Worm (Caenorhabditis elegans) whole organism, L2 larva: Measurements from ENCODE around the gene C54C6.11.

ENCODE experiments used
- C34F6.9 ChIP-seq: fragments of 150-350 bp; optimal IDR thresholded peaks from 2 replicates; lab custom pipeline; 2014; ENCODE audit warnings: missing biosample characterization, missing genetic modification characterization
- F13H6.1 ChIP-seq: sonication (generic microtip); optimal IDR thresholded peaks from 2 replicates; lab custom pipeline; 2016; ENCODE audit warnings: missing genetic modification characterization, missing compliant biosample characterization
- R02D3.7 ChIP-seq: fragments of 150-350 bp; optimal IDR thresholded peaks from 2 replicates; lab custom pipeline; 2014; ENCODE audit warnings: missing biosample characterization, missing genetic modification characterization
- Y55F3AM.14 ChIP-seq: fragments of 200-800 bp; sonication (Bioruptor generic); optimal IDR thresholded peaks from 2 replicates; lab custom pipeline; 2018; ENCODE audit warnings: mild to moderate bottlenecking, missing genetic modification characterization, missing compliant biosample characterization
- ZK546.5 ChIP-seq: sonication (generic microtip); optimal IDR thresholded peaks from 2 replicates; lab custom pipeline; 2017; ENCODE audit warnings: missing biosample characterization, missing genetic modification characterization
- alr-1 ChIP-seq: fragments of 150-350 bp; optimal IDR thresholded peaks from 2 replicates; lab custom pipeline; 2014; ENCODE audit warnings: missing biosample characterization, missing genetic modification characterization
- aly-2 ChIP-seq: fragments of 150-350 bp; optimal IDR thresholded peaks from 2 replicates; lab custom pipeline; 2014; ENCODE audit warnings: missing biosample characterization, missing genetic modification characterization
- ama-1 ChIP-seq: fragments of 150-350 bp; optimal IDR thresholded peaks from 2 replicates; lab custom pipeline; 2018; ENCODE audit warnings: inconsistent platforms
- blmp-1 ChIP-seq: sonication (generic microtip); optimal IDR thresholded peaks from 2 replicates; lab custom pipeline; 2017; ENCODE audit warnings: missing genetic modification characterization, mild to moderate bottlenecking, missing compliant biosample characterization, antibody characterized with exemption, moderate library complexity; ENCODE audit not compliant: insufficient read depth
- ceh-16 ChIP-seq: fragments of 150-350 bp; optimal IDR thresholded peaks from 2 replicates; lab custom pipeline; 2014; ENCODE audit warnings: missing biosample characterization, missing genetic modification characterization
- ceh-82 ChIP-seq: fragments of 150-350 bp; optimal IDR thresholded peaks from 2 replicates; lab custom pipeline; 2014; ENCODE audit warnings: missing biosample characterization, missing genetic modification characterization
- crh-2 ChIP-seq: sonication (generic microtip); optimal IDR thresholded peaks from 2 replicates; lab custom pipeline; 2017; ENCODE audit warnings: missing biosample characterization, missing genetic modification characterization
- dmd-4 ChIP-seq: sonication (generic microtip); optimal IDR thresholded peaks from 2 replicates; lab custom pipeline; 2017; ENCODE audit warnings: missing biosample characterization, missing genetic modification characterization
- egl-27 ChIP-seq: sonication (generic microtip); optimal IDR thresholded peaks from 3 replicates; lab custom pipeline; 2017; ENCODE audit warnings: missing biosample characterization, missing genetic modification reagents, missing genetic modification characterization
- elt-1 ChIP-seq: fragments of 150-350 bp; optimal IDR thresholded peaks from 2 replicates; lab custom pipeline; 2014; ENCODE audit warnings: missing biosample characterization, missing genetic modification characterization
- elt-3 ChIP-seq: sonication (generic microtip); optimal IDR thresholded peaks from 2 replicates; lab custom pipeline; 2017; ENCODE audit warnings: missing biosample characterization, missing genetic modification characterization
- fos-1 ChIP-seq: fragments of 150-350 bp; optimal IDR thresholded peaks from 2 replicates; lab custom pipeline; 2014; ENCODE audit warnings: missing biosample characterization, missing genetic modification characterization
- gmeb-1 ChIP-seq: fragments of 150-350 bp; optimal IDR thresholded peaks from 2 replicates; lab custom pipeline; 2014; ENCODE audit warnings: missing biosample characterization, missing genetic modification characterization
- lin-11 ChIP-seq: fragments of 150-350 bp; sonication (generic microtip); optimal IDR thresholded peaks from 2 replicates; lab custom pipeline; 2014; ENCODE audit warnings: missing biosample characterization, missing genetic modification characterization, inconsistent platforms, mixed read lengths
- lin-13 ChIP-seq: fragments of 150-350 bp; optimal IDR thresholded peaks from 2 replicates; lab custom pipeline; 2014; ENCODE audit warnings: missing biosample characterization, missing genetic modification reagents, missing genetic modification characterization
- lin-39 ChIP-seq: fragments of 150-350 bp; optimal IDR thresholded peaks from 2 replicates; lab custom pipeline; 2014; ENCODE audit warnings: missing biosample characterization, missing genetic modification reagents, missing genetic modification characterization
- lsy-2 ChIP-seq, 2 experiments: fragments of 150-350 bp in 1 of 2; sonication (generic microtip) in 1 of 2; optimal IDR thresholded peaks; 2 replicates each; lab custom pipeline; 2014 to 2017; ENCODE audit warnings: missing biosample characterization in 2 of 2, missing genetic modification characterization in 2 of 2
- mab-5 ChIP-seq: fragments of 150-350 bp; optimal IDR thresholded peaks from 2 replicates; lab custom pipeline; 2014; ENCODE audit warnings: missing biosample characterization, missing genetic modification characterization
- mbf-1 ChIP-seq: sonication (generic microtip); optimal IDR thresholded peaks from 2 replicates; lab custom pipeline; 2017; ENCODE audit warnings: missing biosample characterization, missing genetic modification characterization
- mdl-1 ChIP-seq, 2 experiments: fragments of 150-350 bp in 1 of 2; sonication (generic microtip) in 1 of 2; optimal IDR thresholded peaks; 2 replicates each; lab custom pipeline; 2017; ENCODE audit warnings: missing biosample characterization in 2 of 2, missing genetic modification characterization in 2 of 2
- nhr-10 ChIP-seq: sonication (generic microtip); optimal IDR thresholded peaks from 2 replicates; lab custom pipeline; 2017; ENCODE audit warnings: missing biosample characterization, missing genetic modification characterization
- nhr-11 ChIP-seq: fragments of 150-350 bp; optimal IDR thresholded peaks from 2 replicates; lab custom pipeline; 2014; ENCODE audit warnings: missing biosample characterization, missing genetic modification characterization
- nhr-12 ChIP-seq: fragments of 150-350 bp; optimal IDR thresholded peaks from 2 replicates; lab custom pipeline; 2014; ENCODE audit warnings: missing biosample characterization, missing genetic modification characterization
- nhr-129 ChIP-seq: fragments of 150-350 bp; optimal IDR thresholded peaks from 2 replicates; lab custom pipeline; 2014; ENCODE audit warnings: missing biosample characterization, missing genetic modification characterization
- nhr-21 ChIP-seq: fragments of 150-350 bp; optimal IDR thresholded peaks from 2 replicates; lab custom pipeline; 2014; ENCODE audit warnings: missing biosample characterization, missing genetic modification characterization
- nhr-23 ChIP-seq: fragments of 150-350 bp; optimal IDR thresholded peaks from 2 replicates; lab custom pipeline; 2014; ENCODE audit warnings: missing biosample characterization, missing genetic modification reagents, missing genetic modification characterization
- nhr-237 ChIP-seq: fragments of 150-350 bp; optimal IDR thresholded peaks from 2 replicates; lab custom pipeline; 2014; ENCODE audit warnings: missing biosample characterization, missing genetic modification characterization
- nhr-25 ChIP-seq: fragments of 150-350 bp; sonication (generic microtip); optimal IDR thresholded peaks from 3 replicates; lab custom pipeline; 2014; ENCODE audit warnings: missing biosample characterization, missing genetic modification characterization
- nhr-6 ChIP-seq: fragments of 150-350 bp; optimal IDR thresholded peaks from 2 replicates; lab custom pipeline; 2014; ENCODE audit warnings: missing biosample characterization, missing genetic modification characterization
- nhr-77 ChIP-seq: fragments of 150-350 bp; optimal IDR thresholded peaks from 2 replicates; lab custom pipeline; 2014; ENCODE audit warnings: missing biosample characterization, missing genetic modification characterization
- peb-1 ChIP-seq: fragments of 150-350 bp; optimal IDR thresholded peaks from 2 replicates; lab custom pipeline; 2014; ENCODE audit warnings: missing biosample characterization, missing genetic modification characterization
- sem-4 ChIP-seq: fragments of 150-350 bp; optimal IDR thresholded peaks from 2 replicates; lab custom pipeline; 2014; ENCODE audit warnings: missing biosample characterization, missing genetic modification reagents, missing genetic modification characterization
- skn-1 ChIP-seq: sonication (generic microtip); optimal IDR thresholded peaks from 2 replicates; lab custom pipeline; 2017; ENCODE audit warnings: missing biosample characterization, missing genetic modification characterization
- sma-3 ChIP-seq: sonication (generic microtip); optimal IDR thresholded peaks from 2 replicates; lab custom pipeline; 2016; ENCODE audit warnings: missing genetic modification reagents, missing genetic modification characterization, missing compliant biosample characterization
- sma-9 ChIP-seq, 2 experiments: fragments of 150-350 bp in 1 of 2; sonication (generic microtip) in 1 of 2; optimal IDR thresholded peaks; 2 replicates each; lab custom pipeline; 2014 to 2016; ENCODE audit warnings: missing genetic modification characterization in 2 of 2, mild to moderate bottlenecking in 1 of 2, missing biosample characterization in 1 of 2, missing compliant biosample characterization in 1 of 2, missing genetic modification reagents in 1 of 2, moderate library complexity in 1 of 2
- snpc-4 ChIP-seq: fragments of 150-350 bp; optimal IDR thresholded peaks from 2 replicates; lab custom pipeline; 2014; ENCODE audit warnings: missing biosample characterization, missing genetic modification characterization
- unc-39 ChIP-seq: fragments of 150-350 bp; optimal IDR thresholded peaks from 2 replicates; lab custom pipeline; 2014; ENCODE audit warnings: missing biosample characterization, missing genetic modification characterization
- unc-55 ChIP-seq: fragments of 150-350 bp; sonication (generic microtip); optimal IDR thresholded peaks from 3 replicates; lab custom pipeline; 2014; ENCODE audit warnings: missing biosample characterization, missing genetic modification reagents, missing genetic modification characterization
- unc-62 ChIP-seq: fragments of 150-350 bp; optimal IDR thresholded peaks from 2 replicates; lab custom pipeline; 2014; ENCODE audit warnings: missing biosample characterization, missing genetic modification reagents, missing genetic modification characterization
- zag-1 ChIP-seq: fragments of 150-350 bp; optimal IDR thresholded peaks from 2 replicates; lab custom pipeline; 2014; ENCODE audit warnings: missing biosample characterization, missing genetic modification characterization
- ztf-1 ChIP-seq: fragments of 200-800 bp; sonication (Bioruptor generic); conservative IDR thresholded peaks from 2 replicates; pipeline ENCODE4 v1.3.6; 2022; ENCODE audit warnings: missing genetic modification characterization, missing compliant biosample characterization
- ztf-4 ChIP-seq: fragments of 150-350 bp; optimal IDR thresholded peaks from 2 replicates; lab custom pipeline; 2014; ENCODE audit warnings: missing biosample characterization, missing genetic modification characterization

The C54C6.11 gene

ce11 chrIII:3541093-3541492, 7.0 kb upstream of the C54C6.11 start:
- TF ChIP-seq unc-39 (tag; lab: Kevin White, UChicago), result no peak
- no peak for TF ChIP-seq blmp-1 (tag; lab: Kevin White, UChicago)
- TF ChIP-seq ceh-82 (tag; lab: Kevin White, UChicago), result no peak
- no peak for TF ChIP-seq ceh-16
- TF ChIP-seq crh-2 (tag; lab: Kevin White, UChicago), result no peak
- no peak for TF ChIP-seq mbf-1
- no peak for TF ChIP-seq egl-27
- no peak for TF ChIP-seq peb-1 (tag; lab: Kevin White, UChicago)
- TF ChIP-seq snpc-4 (tag; lab: Kevin White, UChicago), result no peak
- no peak for TF ChIP-seq ztf-1 (GFP tag; lab: Robert Waterston, UW)

ce11 chrIII:3541539-3541938, 6.6 kb upstream of the C54C6.11 start, which contains the start of gene ben-1:
TSS of gene ben-1 (minus strand) at chrIII:3541639.
- TF ChIP-seq sma-3 (GFP tag; lab: Kevin White, UChicago) (no peak), nhr-77 (tag; lab: Kevin White, UChicago) (no peak), lin-39 (no peak), nhr-23 (tag; lab: Kevin White, UChicago) (no peak), R02D3.7 (no peak), mdl-1 (tag; optimal IDR thresholded peaks at IDR 0.05; lab: Kevin White, UChicago) (no peak), nhr-21 (tag; lab: Kevin White, UChicago) (no peak), nhr-11 (tag; lab: Kevin White, UChicago) (no peak), ceh-16 (no peak), ceh-82 (tag; lab: Kevin White, UChicago) (no peak), nhr-10 (tag; lab: Kevin White, UChicago) (no peak), elt-1 (tag; lab: Kevin White, UChicago) (no peak), aly-2 (tag; lab: Kevin White, UChicago) (no peak), unc-39 (tag; lab: Kevin White, UChicago) (no peak), gmeb-1 (tag; lab: Kevin White, UChicago) (no peak), alr-1 (tag; lab: Kevin White, UChicago) (no peak)

- TF ChIP-seq nhr-11 (tag; lab: Kevin White, UChicago), result no peak
- no peak for TF ChIP-seq nhr-23 (tag; lab: Kevin White, UChicago)
- no peak for TF ChIP-seq nhr-25 (tag; lab: Kevin White, UChicago)
- TF ChIP-seq sem-4, result peak; percentile 1
- TF ChIP-seq C34F6.9 (tag; lab: Kevin White, UChicago), result peak; percentile 35
- no peak for TF ChIP-seq R02D3.7
- no peak for TF ChIP-seq ceh-16
- no peak for TF ChIP-seq nhr-77 (tag; lab: Kevin White, UChicago)
- no peak for TF ChIP-seq ama-1 (lab: Kevin White, UChicago)
- no peak for TF ChIP-seq skn-1 (tag; lab: Kevin White, UChicago)
- TF ChIP-seq mab-5 (tag; lab: Kevin White, UChicago), result no peak
- TF ChIP-seq lsy-2 (tag; optimal IDR thresholded peaks at IDR 0.05; lab: Kevin White, UChicago), result peak in 1 of 2 experiments; percentile 26
- peak; percentile 22 for TF ChIP-seq nhr-129
- no peak for TF ChIP-seq nhr-237
- TF ChIP-seq Y55F3AM.14 (GFP tag; lab: Kevin White, UChicago), result no peak
- TF ChIP-seq F13H6.1 (tag; lab: Kevin White, UChicago), result peak; percentile 19
- no peak for TF ChIP-seq nhr-12 (tag; lab: Kevin White, UChicago)
- TF ChIP-seq lin-39, result no peak
- no peak for TF ChIP-seq nhr-10 (tag; lab: Kevin White, UChicago)
- peak; percentile 28 for TF ChIP-seq unc-55
- TF ChIP-seq elt-1 (tag; lab: Kevin White, UChicago), result no peak
- TF ChIP-seq lin-13 (GFP tag; lab: Kevin White, UChicago), result no peak
- TF ChIP-seq unc-62, result no peak
- TF ChIP-seq nhr-6 (tag; lab: Kevin White, UChicago), result no peak
- no peak for TF ChIP-seq ztf-4 (tag; lab: Kevin White, UChicago)
- TF ChIP-seq blmp-1 (tag; lab: Kevin White, UChicago), result no peak
- no peak for TF ChIP-seq sma-9 (GFP tag; optimal IDR thresholded peaks at IDR 0.05; lab: Kevin White, UChicago)
- TF ChIP-seq sma-9 (tag; optimal IDR thresholded peaks at IDR 0.05; lab: Kevin White, UChicago), result no peak
- no peak for TF ChIP-seq mdl-1 (tag; optimal IDR thresholded peaks at IDR 0.05; lab: Kevin White, UChicago)
- no peak for TF ChIP-seq elt-3 (tag; lab: Kevin White, UChicago)
- TF ChIP-seq crh-2 (tag; lab: Kevin White, UChicago), result no peak
- no peak for TF ChIP-seq snpc-4 (tag; lab: Kevin White, UChicago)
- no peak for TF ChIP-seq mbf-1
- TF ChIP-seq sma-3 (GFP tag; lab: Kevin White, UChicago), result no peak
- no peak for TF ChIP-seq egl-27
- no peak for TF ChIP-seq alr-1 (tag; lab: Kevin White, UChicago)
- TF ChIP-seq gmeb-1 (tag; lab: Kevin White, UChicago), result no peak
- no peak for TF ChIP-seq peb-1 (tag; lab: Kevin White, UChicago)
- TF ChIP-seq nhr-21 (tag; lab: Kevin White, UChicago), result no peak
- TF ChIP-seq zag-1, result peak; percentile 85
- TF ChIP-seq dmd-4 (tag; lab: Kevin White, UChicago), result no peak
- no peak for TF ChIP-seq lin-11
- no peak for TF ChIP-seq aly-2 (tag; lab: Kevin White, UChicago)
- TF ChIP-seq fos-1 (tag; lab: Kevin White, UChicago), result no peak
- no peak for TF ChIP-seq ZK546.5 (tag; lab: Kevin White, UChicago)
- TF ChIP-seq unc-39 (tag; lab: Kevin White, UChicago), result no peak
Measured at ce11 chrIII:3542105-3542504, 6.0 kb upstream of the C54C6.11 start.
